Fruit fly (Drosophila melanogaster) whole organism: ENCODE data around the gene CG9386.

Experiments
- CG8478 ChIP-seq: fragments of >200 bp; optimal IDR thresholded peaks from 2 replicates; lab custom pipeline; 2018; ENCODE audit warnings: inconsistent platforms
- Dll ChIP-seq: fragments of >200 bp; optimal IDR thresholded peaks from 2 replicates; lab custom pipeline; 2017
- EcR ChIP-seq, 2 experiments: fragments of >200 bp; optimal IDR thresholded peaks; 2 replicates each; lab custom pipeline; 2017; ENCODE audit warnings: missing biosample characterization in 2 of 2, missing genetic modification characterization in 2 of 2, missing genetic modification reagents in 2 of 2
- pan ChIP-seq: fragments of >200 bp; optimal IDR thresholded peaks from 2 replicates; lab custom pipeline; 2017
- psq ChIP-seq: fragments of >200 bp; optimal IDR thresholded peaks from 2 replicates; lab custom pipeline; 2017
- usp ChIP-seq: fragments of >200 bp; optimal IDR thresholded peaks from 2 replicates; lab custom pipeline; 2017; ENCODE audit warnings: missing biosample characterization, missing genetic modification characterization, mixed read lengths

dm6 chr3R:9529387-9529897 lies 25.8 kb downstream of the CG9386 start:
- TF ChIP-seq usp (GFP tag; lab: Kevin White, UChicago), result no peak
- TF ChIP-seq psq, result no peak
- no peak for TF ChIP-seq CG8478 (lab: Kevin White, UChicago)
- TF ChIP-seq EcR (GFP tag; optimal IDR thresholded peaks at IDR 0.05; lab: Kevin White, UChicago), result no peak
- no peak for TF ChIP-seq pan (lab: Kevin White, UChicago)
- TF ChIP-seq Dll (lab: Kevin White, UChicago), result no peak
